Worm (Caenorhabditis elegans) whole organism, L1 larva: ENCODE data around the gene hum-10.

Experiments used
- ama-1 ChIP-seq: fragments of 150-350 bp; optimal IDR thresholded peaks from 2 replicates; lab custom pipeline; 2014
- ceh-82 ChIP-seq, 3 experiments: fragments of 150-350 bp in 1 of 3; sonication (generic microtip) in 2 of 3; optimal IDR thresholded peaks; 2 replicates each; lab custom pipeline; 2014 to 2017; ENCODE audit warnings: missing biosample characterization in 3 of 3, missing genetic modification characterization in 3 of 3
- ces-1 ChIP-seq: fragments of 150-350 bp; optimal IDR thresholded peaks from 2 replicates; lab custom pipeline; 2014; ENCODE audit warnings: missing biosample characterization, missing genetic modification reagents, missing genetic modification characterization
- egl-27 ChIP-seq, 2 experiments: fragments of 150-350 bp in 1 of 2; sonication (generic microtip); optimal IDR thresholded peaks; 3 replicates each; lab custom pipeline; 2017 to 2018; ENCODE audit warnings: missing biosample characterization in 2 of 2, missing genetic modification characterization in 2 of 2, missing genetic modification reagents in 2 of 2
- lin-15B ChIP-seq: fragments of 150-350 bp; sonication (generic microtip); optimal IDR thresholded peaks from 3 replicates; lab custom pipeline; 2014; ENCODE audit warnings: missing biosample characterization, missing genetic modification characterization
- mdl-1 ChIP-seq, 2 experiments: fragments of 150-350 bp; optimal IDR thresholded peaks; 2 replicates each; lab custom pipeline; 2014 to 2017; ENCODE audit warnings: missing biosample characterization in 2 of 2, missing genetic modification characterization in 2 of 2, inconsistent platforms in 1 of 2
- nhr-20 ChIP-seq: sonication (generic microtip); optimal IDR thresholded peaks from 2 replicates; lab custom pipeline; 2016; ENCODE audit warnings: mild to moderate bottlenecking, missing genetic modification characterization, missing compliant biosample characterization
- skn-1 ChIP-seq: fragments of 150-350 bp; optimal IDR thresholded peaks from 2 replicates; lab custom pipeline; 2014; ENCODE audit warnings: missing biosample characterization, missing genetic modification characterization
- tlp-1 ChIP-seq: fragments of 150-350 bp; optimal IDR thresholded peaks from 2 replicates; lab custom pipeline; 2014; ENCODE audit warnings: missing biosample characterization, missing genetic modification characterization
- ztf-11 ChIP-seq, 2 experiments: sonication (generic microtip); optimal IDR thresholded peaks; 2 replicates each; lab custom pipeline; 2016 to 2017; ENCODE audit warnings: missing genetic modification characterization in 2 of 2, missing biosample characterization in 1 of 2, missing compliant biosample characterization in 1 of 2

DNA sequence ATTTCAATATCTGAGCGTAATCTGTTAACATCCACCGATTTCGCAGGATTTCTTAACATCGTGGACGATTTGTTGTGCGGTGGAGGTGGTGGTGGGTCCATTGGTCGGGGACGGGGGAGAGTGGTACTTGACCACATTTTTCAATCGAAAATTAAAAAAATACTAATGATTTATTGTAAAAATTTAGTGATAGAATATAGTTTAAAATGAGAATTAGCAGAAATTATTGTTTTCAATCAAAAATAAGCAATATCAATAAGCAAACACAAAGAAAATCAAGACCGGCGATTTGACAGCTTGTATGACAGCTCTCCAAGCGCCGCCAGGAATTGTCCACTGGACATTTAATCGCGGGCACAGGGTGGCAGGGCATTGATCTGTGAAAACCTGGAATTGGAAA, at the start of gene hum-10:
- no peak for TF ChIP-seq skn-1 (tag; lab: Kevin White, UChicago)
- TF ChIP-seq egl-27 (tag; optimal IDR thresholded peaks at IDR 0.05; lab: Kevin White, UChicago): no peak
- no peak for TF ChIP-seq ama-1 (lab: Kevin White, UChicago)
- TF ChIP-seq lin-15B (tag; lab: Kevin White, UChicago): no peak
- TF ChIP-seq ceh-82 (tag; optimal IDR thresholded peaks at IDR 0.05; lab: Kevin White, UChicago): no peak
- TF ChIP-seq ztf-11 (tag; optimal IDR thresholded peaks at IDR 0.05; lab: Kevin White, UChicago): no peak
- no peak for TF ChIP-seq ces-1 (GFP tag; lab: Kevin White, UChicago)
- TF ChIP-seq mdl-1 (tag; optimal IDR thresholded peaks at IDR 0.05; lab: Kevin White, UChicago): no peak
- TF ChIP-seq tlp-1 (tag; lab: Kevin White, UChicago): no peak
- no peak for TF ChIP-seq nhr-20 (tag; lab: Kevin White, UChicago)
